Fruit fly (Drosophila melanogaster): ENCODE measurements around the gene CG10077.
A peak's percentile ranks its signal among the peaks of the same experiment; 100 is the strongest.

Gene CG10077

DNA sequence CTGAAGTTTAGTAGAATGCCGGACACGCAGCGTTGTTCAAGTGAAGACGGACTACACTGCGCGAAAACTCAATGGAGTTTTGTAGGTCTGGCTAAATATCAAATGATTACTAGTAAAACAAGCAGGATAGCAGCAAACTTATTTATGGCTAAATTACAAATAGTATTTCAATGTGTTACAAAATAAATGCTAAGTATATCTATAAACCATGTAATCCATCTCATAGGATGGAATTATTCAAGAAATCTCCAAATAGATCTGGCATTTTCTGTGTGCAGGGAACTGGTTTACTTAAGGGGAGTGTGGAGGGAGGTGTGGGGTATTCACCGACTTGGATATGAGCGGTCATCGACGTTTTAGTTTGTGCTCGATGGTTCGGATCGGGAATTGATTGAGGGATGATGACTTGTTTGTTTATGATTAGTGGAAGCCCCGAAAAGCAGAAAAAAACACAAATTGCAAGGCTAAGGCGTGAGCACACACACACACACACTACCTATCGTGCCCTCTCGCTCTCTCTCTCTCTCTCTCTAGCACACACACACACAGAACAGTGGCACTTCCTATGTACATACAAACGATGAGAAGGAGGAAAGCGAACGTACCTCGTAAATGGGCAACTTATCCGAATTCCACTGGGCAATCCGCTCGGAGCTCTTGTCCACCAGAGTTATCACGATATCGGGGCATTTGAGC, 8.2 kb upstream of the CG10077 start (continued):
- TF ChIP-seq Drgx (GFP tag; IDR thresholded peaks at IDR 0.05) (peak; percentile 70), Sry-β (GFP tag; optimal IDR thresholded peaks at IDR 0.05) (peak; percentile 34), tgo (GFP tag; IDR thresholded peaks at IDR 0.05) (peak; percentile 82), CG13123 (GFP tag; optimal IDR thresholded peaks at IDR 0.05) (peak; percentile 69), cato (GFP tag; optimal IDR thresholded peaks at IDR 0.05; ENCODE audit: borderline replicate concordance) (peak; percentile 66), Dp (GFP tag; optimal IDR thresholded peaks at IDR 0.05) (no peak), Mes4 (GFP tag; optimal IDR thresholded peaks at IDR 0.05) (peak; percentile 84), bab2 (GFP tag; optimal IDR thresholded peaks at IDR 0.05) (peak; percentile 78), Optix (GFP tag; IDR thresholded peaks at IDR 0.05) (0 out of 3 replicates have a peak, but pooled peaks have one; percentile 46), shn (GFP tag; optimal IDR thresholded peaks at IDR 0.05) (peak; percentile 68), CG16779 (GFP tag; IDR thresholded peaks at IDR 0.05) (0 out of 2 replicates have a peak, but pooled peaks have one; percentile 46), gem (tag; optimal IDR thresholded peaks at IDR 0.05) (peak; percentile 91), GATAe (GFP tag; conservative IDR thresholded peaks at IDR 0.05) (no peak), lilli (GFP tag; optimal IDR thresholded peaks at IDR 0.05) (peak; percentile 83), en (GFP tag; optimal IDR thresholded peaks at IDR 0.05) (peak; percentile 75), Atf-2 (GFP tag; optimal IDR thresholded peaks at IDR 0.05) (peak; percentile 75), Sox100B (GFP tag; optimal IDR thresholded peaks at IDR 0.05) (peak; percentile 74), sens (GFP tag) (peak; percentile 98), CG14441 (GFP tag; IDR thresholded peaks at IDR 0.05) (peak; percentile 77), Fer3 (tag; optimal IDR thresholded peaks at IDR 0.05) (peak; percentile 80), amos (GFP tag; IDR thresholded peaks at IDR 0.05; ENCODE audit: partially characterized antibody) (no peak), CG16863 (GFP tag; optimal IDR thresholded peaks at IDR 0.05) (peak; percentile 80), HmgZ (tag; optimal IDR thresholded peaks at IDR 0.05) (peak; percentile 83), lov (optimal IDR thresholded peaks at IDR 0.05) (no peak), lov (GFP tag; IDR thresholded peaks at IDR 0.05) (no peak), nmo (GFP tag; optimal IDR thresholded peaks at IDR 0.05) (peak; percentile 86), Nf-YA (GFP tag; IDR thresholded peaks at IDR 0.05) (peak; percentile 38; the same call in 1 of the 2 replicates), gsb-n (tag; optimal IDR thresholded peaks at IDR 0.05) (peak; percentile 84), crc (GFP tag; optimal IDR thresholded peaks at IDR 0.05) (peak; percentile 75), CG4730 (GFP tag; IDR thresholded peaks at IDR 0.05) (peak; percentile 51; the same call in 1 of the 2 replicates), E2f2 (GFP tag; IDR thresholded peaks at IDR 0.05) (peak; percentile 50; the same call in 1 of the 2 replicates), Asciz (GFP tag; optimal IDR thresholded peaks at IDR 0.05) (peak; percentile 65), B-H1 (GFP tag; IDR thresholded peaks at IDR 0.05) (peak; percentile 42; the same call in 1 of the 3 replicates), lab (GFP tag; optimal IDR thresholded peaks at IDR 0.05) (peak; percentile 83), dati (GFP tag; IDR thresholded peaks at IDR 0.05) (peak; percentile 44; the same call in 1 of the 2 replicates), abd-A (tag; optimal IDR thresholded peaks at IDR 0.05) (no peak), CG3281 (GFP tag; optimal IDR thresholded peaks at IDR 0.05) (peak; percentile 73), CG16815 (GFP tag; optimal IDR thresholded peaks at IDR 0.05) (peak; percentile 67), fd64A (GFP tag; optimal IDR thresholded peaks at IDR 0.05) (peak; percentile 61), maf-S (GFP tag; optimal IDR thresholded peaks at IDR 0.05) (peak; percentile 60), CG10147 (GFP tag; optimal IDR thresholded peaks at IDR 0.05) (peak; percentile 54), ttk (GFP tag; IDR thresholded peaks at IDR 0.05) (peak; percentile 70), rib (GFP tag; IDR thresholded peaks at IDR 0.05) (no peak), sug (tag; optimal IDR thresholded peaks at IDR 0.05) (no peak), psq (GFP tag; optimal IDR thresholded peaks at IDR 0.05) (no peak), sim (GFP tag; IDR thresholded peaks at IDR 0.05) (peak; percentile 27; the same call in 1 of the 2 replicates), repo (GFP tag; optimal IDR thresholded peaks at IDR 0.05) (peak; percentile 71), mld (GFP tag; IDR thresholded peaks at IDR 0.05; ENCODE audit: partially characterized antibody) (no peak), vvl (GFP tag; IDR thresholded peaks at IDR 0.05) (peak; percentile 88), CG7928 (GFP tag; optimal IDR thresholded peaks at IDR 0.05) (peak; percentile 24)

Measured in whole organism, embryonic.